Worm (Caenorhabditis elegans) whole organism, L4 larva: Measurements from ENCODE around the gene C28A5.6.

ENCODE experiments used
- Y105C5A.15 ChIP-seq: fragments of 200-800 bp; sonication (Bioruptor generic); IDR thresholded peaks from 2 replicates; pipeline ENCODE4 v1.3.6; 2022; ENCODE audit warnings: missing genetic modification characterization, missing compliant biosample characterization
- egl-27 ChIP-seq: sonication (generic microtip); optimal IDR thresholded peaks from 3 replicates; lab custom pipeline; 2017; ENCODE audit warnings: missing biosample characterization, missing genetic modification reagents, missing genetic modification characterization
- mdl-1 ChIP-seq, 2 experiments: fragments of 150-350 bp in 1 of 2; sonication (generic microtip) in 1 of 2; optimal IDR thresholded peaks; 2 replicates each; lab custom pipeline; 2014 to 2017; ENCODE audit warnings: missing biosample characterization in 2 of 2, missing genetic modification characterization in 2 of 2
- mxl-2 ChIP-seq: fragments of 200-800 bp; sonication (Bioruptor generic); conservative IDR thresholded peaks from 2 replicates; pipeline ENCODE4 v1.3.6; 2022; ENCODE audit warnings: missing genetic modification reagents, missing genetic modification characterization, missing compliant biosample characterization
- nhr-102 ChIP-seq: sonication (generic microtip); optimal IDR thresholded peaks from 2 replicates; lab custom pipeline; 2016; ENCODE audit warnings: mild to moderate bottlenecking, missing genetic modification characterization, moderate library complexity, missing compliant biosample characterization
- nhr-28 ChIP-seq: fragments of 150-350 bp; optimal IDR thresholded peaks from 2 replicates; lab custom pipeline; 2014; ENCODE audit warnings: missing biosample characterization, missing genetic modification characterization
- nhr-48 ChIP-seq: sonication (generic microtip); optimal IDR thresholded peaks from 2 replicates; lab custom pipeline; 2016; ENCODE audit warnings: mild to moderate bottlenecking, missing genetic modification characterization, missing compliant biosample characterization
- sdz-12 ChIP-seq: fragments of 200-800 bp; sonication (Bioruptor generic); optimal IDR thresholded peaks from 2 replicates; lab custom pipeline; 2018; ENCODE audit warnings: mild to moderate bottlenecking, missing genetic modification characterization, missing compliant biosample characterization
- ztf-11 ChIP-seq: fragments of 150-350 bp; optimal IDR thresholded peaks from 2 replicates; lab custom pipeline; 2014; ENCODE audit warnings: missing biosample characterization, missing genetic modification characterization

DNA sequence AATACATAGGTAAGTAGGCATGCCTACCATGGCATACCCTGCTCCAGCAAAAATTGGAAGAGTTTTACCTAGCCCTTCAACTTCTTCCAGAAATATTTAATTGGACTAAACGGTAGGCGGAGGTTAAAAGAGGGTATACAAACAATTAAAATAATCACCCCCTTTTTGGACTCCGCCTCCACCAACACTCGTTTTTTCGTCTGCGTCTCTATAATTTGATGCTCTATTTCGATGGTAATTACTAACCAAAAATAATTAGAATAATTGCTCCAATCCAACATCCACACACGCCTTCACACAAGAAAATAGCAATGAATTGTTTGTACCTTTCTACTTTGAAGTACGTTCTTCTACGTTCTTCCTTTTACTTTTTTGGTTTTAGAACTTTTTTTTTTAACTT, 23.4 kb upstream of the C28A5.6 start:
- TF ChIP-seq egl-27 (tag; lab: Kevin White, UChicago) = no peak
- TF ChIP-seq mdl-1 (tag; optimal IDR thresholded peaks at IDR 0.05; lab: Kevin White, UChicago) = no peak
- no peak for TF ChIP-seq ztf-11 (tag; lab: Kevin White, UChicago)
- TF ChIP-seq mxl-2 = no peak
- no peak for TF ChIP-seq nhr-48
- no peak for TF ChIP-seq Y105C5A.15 (GFP tag; lab: Robert Waterston, UW)
- no peak for TF ChIP-seq nhr-28 (tag; lab: Kevin White, UChicago)
- no peak for TF ChIP-seq sdz-12 (GFP tag; lab: Kevin White, UChicago)
- TF ChIP-seq nhr-102 (tag; lab: Kevin White, UChicago) = no peak
